Worm (Caenorhabditis elegans) whole organism, late embryonic: ENCODE results near the gene M117.3.

ENCODE experiments used
- ets-4 ChIP-seq: sonication (generic microtip); optimal IDR thresholded peaks from 2 replicates; lab custom pipeline; 2016; ENCODE audit warnings: missing genetic modification characterization, missing compliant biosample characterization
- pag-3 ChIP-seq: sonication (generic microtip); optimal IDR thresholded peaks from 2 replicates; lab custom pipeline; 2016; ENCODE audit warnings: missing compliant biosample characterization, missing genetic modification characterization, borderline replicate concordance

- TF ChIP-seq pag-3 (tag; lab: Kevin White, UChicago) (no peak), ets-4 (tag; lab: Kevin White, UChicago) (no peak)
Observed at ce11 chrIV:11842121-11842520, 20.1 kb downstream of the M117.3 start, which contains the start of gene F38H4.3.
